Worm (Caenorhabditis elegans): ENCODE measurements around the gene C30B5.17.

DNA sequence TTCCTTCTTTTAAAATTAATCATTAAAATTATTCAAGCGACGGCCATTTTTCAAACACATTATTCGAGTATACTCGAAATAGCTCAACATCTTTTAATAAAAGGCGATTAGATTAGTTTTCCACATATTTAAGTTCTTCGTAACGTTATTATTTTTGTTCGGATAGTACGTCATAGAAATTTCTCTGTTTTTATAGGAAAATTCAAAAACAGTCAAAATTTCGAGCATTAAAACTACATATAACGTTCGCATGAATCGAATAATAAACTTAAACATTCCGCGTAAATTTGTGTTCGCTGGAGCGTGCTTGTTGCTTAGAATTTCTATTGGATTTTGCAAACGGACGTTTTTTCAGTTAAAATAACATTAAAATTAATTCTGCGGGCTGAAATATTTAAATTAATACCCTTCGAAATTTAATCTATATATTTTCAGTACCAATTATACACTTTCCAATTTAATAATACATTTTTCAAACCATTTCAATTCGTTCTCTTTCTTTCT, 42.4 kb upstream of the C30B5.17 start, which contains the start of gene blos-4:
- TF ChIP-seq ceh-82 (tag; optimal IDR thresholded peaks at IDR 0.05) (no peak), tlp-1 (tag; optimal IDR thresholded peaks at IDR 0.05) (no peak), swsn-7 (tag; optimal IDR thresholded peaks at IDR 0.05) (no peak), sox-4 (tag; optimal IDR thresholded peaks at IDR 0.05) (no peak), dpl-1 (GFP tag; optimal IDR thresholded peaks at IDR 0.05) (peak; percentile 19 to 80 (median 67))
